Worm (Caenorhabditis elegans) whole organism, young adult: ENCODE data around the gene ppm-1.A.

ENCODE experiments used
- B0336.3 ChIP-seq: fragments of 200-800 bp; sonication (Bioruptor generic); IDR thresholded peaks from 2 replicates; pipeline ENCODE4 v1.3.6; 2022; ENCODE audit warnings: missing genetic modification characterization, missing compliant biosample characterization
- C06A6.2 ChIP-seq: fragments of 200-800 bp; sonication (Bioruptor generic); conservative IDR thresholded peaks from 2 replicates; pipeline ENCODE4 v1.3.6; 2022; ENCODE audit warnings: missing genetic modification characterization, missing compliant biosample characterization
- F37B4.10 ChIP-seq: fragments of 200-800 bp; sonication (Bioruptor generic); IDR thresholded peaks from 2 replicates; pipeline ENCODE4 v1.3.6; 2022; ENCODE audit warnings: missing genetic modification characterization, missing compliant biosample characterization
- F49E8.2 ChIP-seq: sonication (generic microtip); optimal IDR thresholded peaks from 3 replicates; lab custom pipeline; 2017; ENCODE audit warnings: missing genetic modification characterization, mild to moderate bottlenecking, missing compliant biosample characterization, antibody characterized with exemption, moderate library complexity; ENCODE audit not compliant: insufficient read depth
- T07F8.4 ChIP-seq: sonication (generic microtip); optimal IDR thresholded peaks from 2 replicates; lab custom pipeline; 2016; ENCODE audit warnings: mild to moderate bottlenecking, missing genetic modification characterization, moderate library complexity, missing compliant biosample characterization
- Y56A3A.18 ChIP-seq: fragments of 200-800 bp; sonication (Bioruptor generic); IDR thresholded peaks from 2 replicates; pipeline ENCODE4 v1.3.6; 2022; ENCODE audit warnings: missing genetic modification reagents, missing genetic modification characterization, missing compliant biosample characterization
- ama-1 ChIP-seq, 3 experiments: fragments of 150-350 bp in 1 of 3; sonication (generic microtip) in 2 of 3; optimal IDR thresholded peaks; 2 replicates each; lab custom pipeline; 2014 to 2018; ENCODE audit warnings: missing biosample characterization in 2 of 3, missing genetic modification characterization in 2 of 3, missing genetic modification reagents in 2 of 3
- athp-1 ChIP-seq: sonication (generic microtip); optimal IDR thresholded peaks from 2 replicates; lab custom pipeline; 2017; ENCODE audit warnings: mild to moderate bottlenecking, missing genetic modification characterization, missing compliant biosample characterization
- attf-6 ChIP-seq: fragments of 200-800 bp; sonication (Bioruptor generic); IDR thresholded peaks from 2 replicates; pipeline ENCODE4 v1.3.6; 2022; ENCODE audit warnings: missing genetic modification reagents, missing genetic modification characterization, missing compliant biosample characterization
- bed-2 ChIP-seq: fragments of 200-800 bp; sonication (Bioruptor generic); IDR thresholded peaks from 2 replicates; pipeline ENCODE4 v1.3.6; 2022; ENCODE audit warnings: missing genetic modification reagents, missing genetic modification characterization, missing compliant biosample characterization
- cebp-2 ChIP-seq: fragments of 200-800 bp; sonication (Bioruptor generic); IDR thresholded peaks from 2 replicates; pipeline ENCODE4 v1.3.6; 2022; ENCODE audit warnings: missing genetic modification characterization, missing compliant biosample characterization
- ceh-79 ChIP-seq: sonication (generic microtip); optimal IDR thresholded peaks from 2 replicates; lab custom pipeline; 2017; ENCODE audit warnings: mild to moderate bottlenecking, missing genetic modification characterization, missing compliant biosample characterization
- die-1 ChIP-seq: sonication (generic microtip); optimal IDR thresholded peaks from 2 replicates; lab custom pipeline; 2016; ENCODE audit warnings: missing genotype, mild to moderate bottlenecking, missing genetic modification characterization, missing compliant biosample characterization
- egrh-3 ChIP-seq: fragments of 200-800 bp; sonication (Bioruptor generic); IDR thresholded peaks from 2 replicates; pipeline ENCODE4 v1.3.6; 2022; ENCODE audit warnings: missing genetic modification reagents, missing genetic modification characterization, missing compliant biosample characterization
- hlh-12 ChIP-seq: sonication (generic microtip); optimal IDR thresholded peaks from 2 replicates; lab custom pipeline; 2016; ENCODE audit warnings: missing genetic modification characterization, missing compliant biosample characterization
- hrde-1 ChIP-seq: sonication (generic microtip); optimal IDR thresholded peaks from 2 replicates; lab custom pipeline; 2016; ENCODE audit warnings: missing genetic modification characterization, mild to moderate bottlenecking, missing compliant biosample characterization, moderate library complexity, missing genotype, missing genetic modification reagents, borderline replicate concordance
- hsf-1 ChIP-seq: fragments of 200-800 bp; sonication (Bioruptor generic); IDR thresholded peaks from 2 replicates; pipeline ENCODE4 v1.3.6; 2022; ENCODE audit warnings: missing genetic modification reagents, missing genetic modification characterization, missing compliant biosample characterization
- lag-1 ChIP-seq: fragments of 200-800 bp; sonication (Bioruptor generic); IDR thresholded peaks from 2 replicates; pipeline ENCODE4 v1.3.6; 2022; ENCODE audit warnings: missing genetic modification reagents, missing genetic modification characterization, missing compliant biosample characterization
- lsl-1 ChIP-seq: fragments of 200-800 bp; sonication (Bioruptor generic); optimal IDR thresholded peaks from 2 replicates; lab custom pipeline; 2018; ENCODE audit warnings: mild to moderate bottlenecking, missing genetic modification characterization, moderate library complexity, missing compliant biosample characterization
- nfya-1 ChIP-seq: sonication (generic microtip); optimal IDR thresholded peaks from 2 replicates; lab custom pipeline; 2017; ENCODE audit warnings: antibody characterized with exemption, missing compliant biosample characterization, missing genetic modification characterization, borderline replicate concordance; ENCODE audit not compliant: insufficient read depth
- nfya-2 ChIP-seq: fragments of 200-800 bp; sonication (Bioruptor generic); IDR thresholded peaks from 2 replicates; pipeline ENCODE4 v1.3.6; 2022; ENCODE audit warnings: missing genetic modification reagents, missing genetic modification characterization, missing compliant biosample characterization
- nhr-179 ChIP-seq: sonication (generic microtip); optimal IDR thresholded peaks from 2 replicates; lab custom pipeline; 2016; ENCODE audit warnings: mild to moderate bottlenecking, missing genetic modification characterization, missing compliant biosample characterization
- nhr-27 ChIP-seq: fragments of 200-800 bp; sonication (Bioruptor generic); optimal IDR thresholded peaks from 2 replicates; lab custom pipeline; 2018; ENCODE audit warnings: mild to moderate bottlenecking, missing genetic modification characterization, moderate library complexity, missing compliant biosample characterization
- nhr-80 ChIP-seq: sonication (generic microtip); optimal IDR thresholded peaks from 2 replicates; lab custom pipeline; 2016; ENCODE audit warnings: missing genetic modification characterization, missing compliant biosample characterization
- nhr-90 ChIP-seq: sonication (generic microtip); optimal IDR thresholded peaks from 2 replicates; lab custom pipeline; 2016; ENCODE audit warnings: missing genotype, mild to moderate bottlenecking, missing genetic modification characterization, missing compliant biosample characterization
- pha-4 ChIP-seq: fragments of 150-350 bp; sonication (generic microtip); optimal IDR thresholded peaks from 2 replicates; lab custom pipeline; 2014; ENCODE audit warnings: missing biosample characterization, missing genetic modification reagents, missing genetic modification characterization
- rcor-1 ChIP-seq: fragments of 200-800 bp; sonication (Bioruptor generic); IDR thresholded peaks from 2 replicates; pipeline ENCODE4 v1.3.6; 2022; ENCODE audit warnings: missing genetic modification reagents, missing genetic modification characterization, missing compliant biosample characterization
- repo-1 ChIP-seq: sonication (generic microtip); optimal IDR thresholded peaks from 2 replicates; lab custom pipeline; 2017; ENCODE audit warnings: mild to moderate bottlenecking, missing genetic modification characterization, missing compliant biosample characterization
- snpc-3.4 ChIP-seq: sonication (generic microtip); optimal IDR thresholded peaks from 2 replicates; lab custom pipeline; 2017; ENCODE audit warnings: missing genetic modification characterization, mild to moderate bottlenecking, missing compliant biosample characterization, antibody characterized with exemption, moderate library complexity, missing genotype, missing genetic modification reagents
- tbx-9 ChIP-seq: sonication (generic microtip); optimal IDR thresholded peaks from 2 replicates; lab custom pipeline; 2016; ENCODE audit warnings: borderline replicate concordance, missing genetic modification characterization, inconsistent platforms, missing compliant biosample characterization
- xnd-1 ChIP-seq: sonication (generic microtip); optimal IDR thresholded peaks from 2 replicates; lab custom pipeline; 2016; ENCODE audit warnings: missing genotype, missing genetic modification reagents, missing genetic modification characterization, missing compliant biosample characterization
- zfh-2 ChIP-seq: fragments of 200-800 bp; sonication (Bioruptor generic); conservative IDR thresholded peaks from 2 replicates; pipeline ENCODE4 v1.3.6; 2022; ENCODE audit warnings: missing genetic modification reagents, missing genetic modification characterization, missing compliant biosample characterization
- ztf-26 ChIP-seq: sonication (generic microtip); optimal IDR thresholded peaks from 2 replicates; lab custom pipeline; 2017; ENCODE audit warnings: missing genetic modification characterization, missing compliant biosample characterization
- ztf-3 ChIP-seq: fragments of 200-800 bp; sonication (Bioruptor generic); optimal IDR thresholded peaks from 2 replicates; lab custom pipeline; 2018; ENCODE audit warnings: mild to moderate bottlenecking, missing genetic modification characterization, missing compliant biosample characterization

The ppm-1.A gene

DNA sequence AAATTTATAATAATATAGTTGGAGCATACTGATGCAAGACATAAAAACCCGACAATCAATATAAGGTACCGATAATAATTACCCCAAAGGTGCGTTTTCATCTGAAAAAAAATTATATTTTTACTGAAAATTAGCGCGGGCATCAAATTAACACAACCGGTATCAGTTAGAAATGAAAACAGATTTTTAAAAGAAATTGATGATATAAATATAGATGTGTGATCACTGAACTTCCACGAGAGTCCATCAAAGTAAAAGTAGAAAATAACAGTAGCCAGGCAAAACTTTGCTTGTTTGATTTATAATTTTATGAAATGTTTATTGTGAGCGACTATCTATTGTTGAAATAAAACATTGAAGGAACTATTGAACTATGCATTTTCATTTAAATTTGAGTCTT lies 34.9 kb downstream of the ppm-1.A start, which contains the start of gene C35A5.3:
TSS of gene C35A5.3 (minus strand) at position 101 of the 400 bp plus-strand sequence.
- TF ChIP-seq lag-1 (no peak), nfya-1 (no peak), pha-4 (tag; lab: Kevin White, UChicago) (no peak), hrde-1 (tag; lab: Kevin White, UChicago) (no peak), F49E8.2 (tag; lab: Kevin White, UChicago) (no peak), egrh-3 (GFP tag; lab: Robert Waterston, UW) (no peak), athp-1 (tag; lab: Kevin White, UChicago) (no peak), Y56A3A.18 (GFP tag; lab: Robert Waterston, UW) (no peak), C06A6.2 (GFP tag; lab: Robert Waterston, UW) (no peak), ztf-26 (tag; lab: Kevin White, UChicago) (no peak), lsl-1 (GFP tag; lab: Kevin White, UChicago) (no peak), nhr-90 (tag; lab: Kevin White, UChicago) (no peak), attf-6 (GFP tag; lab: Robert Waterston, UW) (no peak), bed-2 (no peak), nhr-27 (tag; lab: Kevin White, UChicago) (no peak), tbx-9 (tag; lab: Kevin White, UChicago) (no peak), F37B4.10 (GFP tag; lab: Robert Waterston, UW) (no peak), ceh-79 (no peak), xnd-1 (tag; lab: Kevin White, UChicago) (no peak)

DNA sequence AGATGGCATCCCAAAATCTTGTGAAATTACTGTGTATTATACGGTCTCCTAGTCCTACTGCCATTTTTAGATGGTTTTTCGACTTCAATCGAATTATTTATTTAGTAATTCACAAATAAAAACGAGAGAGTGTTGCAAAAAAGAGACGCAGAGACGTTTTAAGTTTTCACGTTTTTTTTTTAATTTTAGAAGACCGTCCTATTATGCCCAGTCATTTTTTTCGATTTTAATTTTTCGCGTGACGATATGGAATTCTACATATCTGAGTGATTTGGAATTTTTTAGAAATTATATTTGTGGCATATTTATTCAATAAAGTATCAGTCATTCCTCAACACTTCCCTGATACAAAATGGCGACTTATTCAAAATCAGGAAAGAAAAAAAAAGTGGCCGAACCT lies 39.5 kb downstream of the ppm-1.A start, which contains the start of gene C35A5.4:
TSS of gene C35A5.4 (plus strand) at position 301 of the 400 bp plus-strand sequence.
- TF ChIP-seq B0336.3 (GFP tag; lab: Robert Waterston, UW): no peak

DNA sequence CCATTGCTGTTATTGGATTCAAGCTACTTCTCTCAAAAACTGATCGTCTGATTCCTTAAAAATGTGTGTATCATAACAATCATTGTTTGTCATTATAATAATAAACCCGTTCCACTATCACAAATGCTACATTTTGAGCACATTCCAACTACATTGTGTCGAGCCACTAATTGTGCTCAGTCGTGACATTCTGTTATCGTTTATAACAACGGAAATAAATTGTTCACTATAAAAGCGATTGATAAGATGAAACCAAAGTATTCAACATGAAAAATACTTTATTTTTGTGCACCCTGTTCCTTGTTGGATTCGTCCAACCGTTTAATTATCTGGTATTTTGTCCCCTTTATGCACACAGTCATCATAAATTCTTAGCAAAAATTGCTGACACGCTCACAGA lies 43.0 kb downstream of the ppm-1.A start, which contains the start of gene ugt-33:
TSS of gene ugt-33 (plus strand) at position 260 of the 400 bp plus-strand sequence.
- TF ChIP-seq snpc-3.4 (tag; lab: Kevin White, UChicago): no peak
- TF ChIP-seq nhr-80: peak; percentile 47

DNA sequence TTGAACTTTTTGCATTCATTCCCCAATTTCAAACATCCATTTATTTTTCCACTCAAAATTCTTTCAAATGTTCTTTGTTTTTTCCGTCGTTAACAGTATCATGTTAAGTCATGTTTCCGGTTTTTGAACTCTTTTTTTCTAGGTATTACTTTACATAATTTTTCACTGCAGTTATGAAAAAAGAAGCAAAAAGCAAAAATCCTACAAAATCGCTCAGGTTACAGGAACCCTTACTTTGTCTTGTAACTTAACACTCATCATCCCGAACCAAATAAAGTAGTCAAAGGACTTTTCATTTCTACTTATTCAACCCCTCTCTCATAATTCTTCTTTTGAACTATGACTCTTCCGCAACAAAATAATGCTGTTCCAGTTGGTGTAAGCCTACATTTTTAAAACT lies 44.7 kb downstream of the ppm-1.A start, which contains the start of gene aqp-5:
TSS of gene aqp-5 (plus strand) at position 301 of the 400 bp plus-strand sequence.
- TF ChIP-seq hsf-1 (GFP tag; lab: Robert Waterston, UW) (no peak), rcor-1 (GFP tag; lab: Robert Waterston, UW) (no peak), nhr-179 (tag; lab: Kevin White, UChicago) (no peak), T07F8.4 (tag; lab: Kevin White, UChicago) (no peak), die-1 (tag; lab: Kevin White, UChicago) (no peak)

DNA sequence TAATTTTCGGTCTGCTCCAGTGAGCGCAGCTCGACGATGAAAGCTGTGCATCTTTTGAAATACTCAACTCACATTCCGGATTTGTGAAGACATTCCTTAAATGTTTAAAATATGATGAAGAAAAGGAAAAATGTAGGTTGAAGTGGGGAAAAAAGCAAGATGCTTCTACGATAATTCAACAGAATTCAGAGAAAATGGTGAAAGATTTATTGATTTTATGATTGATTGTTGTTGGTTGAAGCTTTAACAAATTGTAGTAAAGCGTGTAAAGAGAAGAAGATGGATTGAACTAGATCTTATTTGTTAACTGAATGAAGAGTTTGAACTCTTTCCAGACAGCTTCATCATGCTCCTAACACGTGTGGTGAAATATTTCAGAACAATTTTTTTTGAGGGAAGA lies 46.2 kb downstream of the ppm-1.A start, which contains the start of gene ncx-5:
TSS of gene ncx-5 (minus strand) at position 101 of the 400 bp plus-strand sequence.
- TF ChIP-seq hlh-12 (tag; lab: Kevin White, UChicago) (no peak), nfya-2 (no peak)

DNA sequence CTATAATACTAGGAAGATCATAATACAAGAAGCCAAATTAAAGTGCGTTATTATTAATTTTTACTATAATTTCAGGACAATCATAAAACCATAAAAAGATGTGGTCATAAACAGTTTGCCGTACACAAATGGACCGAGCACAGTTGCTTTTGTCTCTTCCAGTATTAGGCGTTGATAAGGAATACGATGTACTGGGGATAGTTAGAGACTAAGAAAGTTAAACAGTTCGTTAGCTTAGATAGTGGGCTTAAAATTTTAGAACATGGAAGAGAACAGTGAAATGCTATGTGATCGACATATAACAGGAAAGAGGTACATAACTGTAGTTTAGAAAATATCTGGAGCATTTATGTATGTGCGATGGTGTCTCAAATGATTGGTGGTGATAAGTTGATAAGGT lies 50.8 kb downstream of the ppm-1.A start:
- no peak for TF ChIP-seq cebp-2
- TF ChIP-seq ama-1 (optimal IDR thresholded peaks at IDR 0.05; lab: Kevin White, UChicago): no peak
- TF ChIP-seq ama-1 (GFP tag; optimal IDR thresholded peaks at IDR 0.05; lab: Kevin White, UChicago): no peak
- TF ChIP-seq nhr-80: peak; percentile 80
- no peak for TF ChIP-seq zfh-2 (GFP tag; lab: Robert Waterston, UW)
- no peak for TF ChIP-seq ztf-3 (GFP tag; lab: Kevin White, UChicago)
- no peak for TF ChIP-seq repo-1 (tag; lab: Kevin White, UChicago)
